Worm (Caenorhabditis elegans) whole organism, late embryonic: ENCODE measurements around the gene B0303.4.

Source experiments
- C38D4.7 ChIP-seq: fragments of 200-800 bp; sonication (Bioruptor generic); optimal IDR thresholded peaks from 2 replicates; lab custom pipeline; 2018; ENCODE audit warnings: mild to moderate bottlenecking, missing genetic modification characterization, moderate library complexity, missing compliant biosample characterization
- K02D7.2 ChIP-seq: sonication (generic microtip); optimal IDR thresholded peaks from 2 replicates; lab custom pipeline; 2017; ENCODE audit warnings: mild to moderate bottlenecking, missing genetic modification characterization, missing compliant biosample characterization
- T23F11.4 ChIP-seq: fragments of 200-800 bp; sonication (Bioruptor generic); optimal IDR thresholded peaks from 2 replicates; lab custom pipeline; 2018; ENCODE audit warnings: mild to moderate bottlenecking, missing genetic modification characterization, missing compliant biosample characterization
- ahr-1 ChIP-seq: sonication (generic microtip); optimal IDR thresholded peaks from 2 replicates; lab custom pipeline; 2016; ENCODE audit warnings: missing genetic modification characterization, missing compliant biosample characterization
- ama-1 ChIP-seq: fragments of 150-350 bp; optimal IDR thresholded peaks from 2 replicates; lab custom pipeline; 2014
- ceh-18 ChIP-seq: sonication (generic microtip); optimal IDR thresholded peaks from 2 replicates; lab custom pipeline; 2016; ENCODE audit warnings: missing genetic modification characterization, missing compliant biosample characterization
- ceh-2 ChIP-seq: sonication (generic microtip); optimal IDR thresholded peaks from 2 replicates; lab custom pipeline; 2016; ENCODE audit warnings: missing genotype, missing genetic modification characterization, missing compliant biosample characterization
- ceh-22 ChIP-seq: sonication (generic microtip); optimal IDR thresholded peaks from 2 replicates; lab custom pipeline; 2017; ENCODE audit warnings: missing biosample characterization, missing genetic modification characterization
- ceh-24 ChIP-seq: sonication (generic microtip); optimal IDR thresholded peaks from 2 replicates; lab custom pipeline; 2016; ENCODE audit warnings: mild to moderate bottlenecking, missing genetic modification characterization, missing compliant biosample characterization
- ceh-30 ChIP-seq: fragments of 150-350 bp; optimal IDR thresholded peaks from 2 replicates; lab custom pipeline; 2014; ENCODE audit warnings: missing biosample characterization, missing genetic modification characterization
- ceh-31 ChIP-seq: sonication (generic microtip); optimal IDR thresholded peaks from 2 replicates; lab custom pipeline; 2016; ENCODE audit warnings: missing genetic modification characterization, missing compliant biosample characterization
- ceh-34 ChIP-seq: sonication (generic microtip); optimal IDR thresholded peaks from 2 replicates; lab custom pipeline; 2016; ENCODE audit warnings: mild to moderate bottlenecking, missing genetic modification characterization, missing compliant biosample characterization
- ceh-9 ChIP-seq: sonication (generic microtip); optimal IDR thresholded peaks from 2 replicates; lab custom pipeline; 2016; ENCODE audit warnings: mild to moderate bottlenecking, missing genetic modification characterization, inconsistent platforms, missing compliant biosample characterization
- elt-2 ChIP-seq: sonication (generic microtip); optimal IDR thresholded peaks from 2 replicates; lab custom pipeline; 2016; ENCODE audit warnings: missing genetic modification reagents, missing genetic modification characterization, missing compliant biosample characterization
- elt-4 ChIP-seq: sonication (generic microtip); optimal IDR thresholded peaks from 2 replicates; lab custom pipeline; 2016; ENCODE audit warnings: missing genetic modification characterization, missing compliant biosample characterization
- fkh-6 ChIP-seq: sonication (generic microtip); optimal IDR thresholded peaks from 2 replicates; lab custom pipeline; 2016; ENCODE audit warnings: missing genetic modification characterization, missing compliant biosample characterization
- hlh-13 ChIP-seq: fragments of 200-800 bp; sonication (Bioruptor generic); optimal IDR thresholded peaks from 2 replicates; lab custom pipeline; 2018; ENCODE audit warnings: mild to moderate bottlenecking, missing genetic modification characterization, missing compliant biosample characterization
- hlh-30 ChIP-seq: sonication (generic microtip); optimal IDR thresholded peaks from 2 replicates; lab custom pipeline; 2017; ENCODE audit warnings: antibody characterized with exemption, missing genetic modification characterization, missing compliant biosample characterization; ENCODE audit not compliant: insufficient read depth
- hlh-6 ChIP-seq: sonication (generic microtip); optimal IDR thresholded peaks from 2 replicates; lab custom pipeline; 2016; ENCODE audit warnings: missing genotype, missing genetic modification characterization, missing compliant biosample characterization
- hlh-8 ChIP-seq: sonication (generic microtip); optimal IDR thresholded peaks from 2 replicates; lab custom pipeline; 2016; ENCODE audit warnings: missing genotype, missing genetic modification characterization, missing compliant biosample characterization
- lim-6 ChIP-seq: sonication (generic microtip); optimal IDR thresholded peaks from 2 replicates; lab custom pipeline; 2016; ENCODE audit warnings: missing genetic modification characterization, missing compliant biosample characterization
- lin-11 ChIP-seq: fragments of 200-800 bp; sonication (Bioruptor generic); optimal IDR thresholded peaks from 2 replicates; lab custom pipeline; 2018; ENCODE audit warnings: mild to moderate bottlenecking, missing genetic modification characterization, missing compliant biosample characterization
- mec-3 ChIP-seq: sonication (generic microtip); optimal IDR thresholded peaks from 2 replicates; lab custom pipeline; 2016; ENCODE audit warnings: borderline replicate concordance, missing genetic modification characterization, missing compliant biosample characterization
- nfya-1 ChIP-seq: sonication (generic microtip); optimal IDR thresholded peaks from 2 replicates; lab custom pipeline; 2017; ENCODE audit warnings: missing genetic modification characterization, mild to moderate bottlenecking, missing compliant biosample characterization, antibody characterized with exemption, moderate library complexity
- nhr-11 ChIP-seq: fragments of 150-350 bp; optimal IDR thresholded peaks from 2 replicates; lab custom pipeline; 2014; ENCODE audit warnings: missing biosample characterization, missing genetic modification characterization
- nhr-232 ChIP-seq: sonication (generic microtip); optimal IDR thresholded peaks from 2 replicates; lab custom pipeline; 2016; ENCODE audit warnings: missing genetic modification characterization, missing compliant biosample characterization
- pag-3 ChIP-seq: sonication (generic microtip); optimal IDR thresholded peaks from 2 replicates; lab custom pipeline; 2016; ENCODE audit warnings: missing compliant biosample characterization, missing genetic modification characterization, borderline replicate concordance
- pat-9 ChIP-seq: fragments of 200-800 bp; sonication (Bioruptor generic); optimal IDR thresholded peaks from 2 replicates; lab custom pipeline; 2018; ENCODE audit warnings: mild to moderate bottlenecking, missing genetic modification characterization, moderate library complexity, missing compliant biosample characterization
- pha-2 ChIP-seq: sonication (generic microtip); optimal IDR thresholded peaks from 2 replicates; lab custom pipeline; 2017; ENCODE audit warnings: mild to moderate bottlenecking, missing genetic modification characterization, missing compliant biosample characterization
- pha-4 ChIP-seq: fragments of 150-350 bp; optimal IDR thresholded peaks from 2 replicates; lab custom pipeline; 2018; ENCODE audit warnings: missing biosample characterization, missing genetic modification reagents, missing genetic modification characterization
- pqm-1 ChIP-seq: sonication (generic microtip); optimal IDR thresholded peaks from 2 replicates; lab custom pipeline; 2016; ENCODE audit warnings: missing genetic modification characterization, missing compliant biosample characterization
- pros-1 ChIP-seq: fragments of 150-350 bp; optimal IDR thresholded peaks from 2 replicates; lab custom pipeline; 2014; ENCODE audit warnings: missing biosample characterization, missing genetic modification reagents, missing genetic modification characterization
- sox-2 ChIP-seq: fragments of 200-800 bp; sonication (Bioruptor generic); IDR thresholded peaks from 2 replicates; pipeline ENCODE4 v1.3.6; 2022; ENCODE audit warnings: missing genetic modification reagents, missing genetic modification characterization, missing compliant biosample characterization
- syd-9 ChIP-seq: sonication (generic microtip); optimal IDR thresholded peaks from 2 replicates; lab custom pipeline; 2016; ENCODE audit warnings: mild to moderate bottlenecking, missing genetic modification characterization, moderate library complexity, missing compliant biosample characterization
- tbx-2 ChIP-seq: sonication (generic microtip); optimal IDR thresholded peaks from 2 replicates; lab custom pipeline; 2016; ENCODE audit warnings: missing genetic modification characterization, missing compliant biosample characterization
- ttx-3 ChIP-seq: sonication (generic microtip); optimal IDR thresholded peaks from 2 replicates; lab custom pipeline; 2016; ENCODE audit warnings: missing genetic modification reagents, missing genetic modification characterization, missing compliant biosample characterization
- unc-42 ChIP-seq: sonication (generic microtip); optimal IDR thresholded peaks from 2 replicates; lab custom pipeline; 2016; ENCODE audit warnings: missing genotype, missing genetic modification characterization, missing compliant biosample characterization
- unc-55 ChIP-seq: sonication (generic microtip); optimal IDR thresholded peaks from 2 replicates; lab custom pipeline; 2017; ENCODE audit warnings: missing biosample characterization, missing genetic modification reagents, missing genetic modification characterization
- unc-86 ChIP-seq: sonication (generic microtip); optimal IDR thresholded peaks from 2 replicates; lab custom pipeline; 2016; ENCODE audit warnings: missing genetic modification characterization, missing compliant biosample characterization
- ztf-16 ChIP-seq: sonication (generic microtip); optimal IDR thresholded peaks from 2 replicates; lab custom pipeline; 2017; ENCODE audit warnings: missing genetic modification characterization, missing compliant biosample characterization

B0303.4 gene

ce11 chrIII:8663143-8663542 is 26.5 kb upstream of the B0303.4 start:
- TF ChIP-seq nfya-1 (tag; lab: Kevin White, UChicago) (no peak), pag-3 (tag; lab: Kevin White, UChicago) (no peak), pros-1 (peak; percentile 49), C38D4.7 (no peak)
- TF ChIP-seq, all 69 proteins: peak for 1

DNA sequence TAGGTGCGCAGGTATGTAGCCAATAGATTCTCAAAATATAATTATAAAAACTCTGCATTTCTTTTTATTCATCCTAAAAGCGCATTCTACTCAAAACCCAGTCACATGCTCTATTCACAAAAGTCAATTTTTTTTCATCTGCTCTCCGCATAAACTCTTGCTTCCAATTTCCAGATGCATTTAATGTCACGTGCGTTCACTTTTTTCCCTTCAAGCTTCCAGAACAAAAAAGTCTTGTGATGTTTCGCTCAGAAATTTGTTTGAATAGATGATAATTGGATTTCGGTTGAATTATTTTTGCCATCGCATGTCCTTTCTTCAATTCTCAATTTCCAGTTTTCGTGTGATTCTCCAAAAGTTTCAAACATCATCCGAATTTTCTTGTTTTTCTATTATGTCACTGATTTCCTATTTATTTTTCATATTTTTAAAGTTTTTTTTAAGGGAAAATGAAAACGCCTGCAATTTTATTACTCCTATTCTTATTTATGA is 24.7 kb upstream of the B0303.4 start, which contains the start of gene F22B7.1:
Gene F22B7.1, plus strand, starts transcription at position 442 of the 492 bp plus-strand sequence.
- TF ChIP-seq hlh-30 (tag; lab: Kevin White, UChicago) (peak; percentile 21), pha-4 (tag; lab: Kevin White, UChicago) (no peak)

ce11 chrIII:8667382-8667781 is 22.3 kb upstream of the B0303.4 start, which contains the start of gene dpy-19:
dpy-19 (minus strand) TSS chrIII:8667482.
- TF ChIP-seq ceh-30 (tag; lab: Kevin White, UChicago) (no peak), C38D4.7 (no peak), ceh-31 (tag; lab: Kevin White, UChicago) (no peak), T23F11.4 (GFP tag; lab: Kevin White, UChicago) (no peak), ceh-34 (tag; lab: Kevin White, UChicago) (no peak), nhr-232 (tag; lab: Kevin White, UChicago) (no peak), K02D7.2 (tag; lab: Kevin White, UChicago) (no peak)

- TF ChIP-seq unc-55 (GFP tag; lab: Kevin White, UChicago) (peak; percentile 11), nfya-1 (tag; lab: Kevin White, UChicago) (no peak)
Measured at ce11 chrIII:8668717-8669116, 20.9 kb upstream of the B0303.4 start.

DNA sequence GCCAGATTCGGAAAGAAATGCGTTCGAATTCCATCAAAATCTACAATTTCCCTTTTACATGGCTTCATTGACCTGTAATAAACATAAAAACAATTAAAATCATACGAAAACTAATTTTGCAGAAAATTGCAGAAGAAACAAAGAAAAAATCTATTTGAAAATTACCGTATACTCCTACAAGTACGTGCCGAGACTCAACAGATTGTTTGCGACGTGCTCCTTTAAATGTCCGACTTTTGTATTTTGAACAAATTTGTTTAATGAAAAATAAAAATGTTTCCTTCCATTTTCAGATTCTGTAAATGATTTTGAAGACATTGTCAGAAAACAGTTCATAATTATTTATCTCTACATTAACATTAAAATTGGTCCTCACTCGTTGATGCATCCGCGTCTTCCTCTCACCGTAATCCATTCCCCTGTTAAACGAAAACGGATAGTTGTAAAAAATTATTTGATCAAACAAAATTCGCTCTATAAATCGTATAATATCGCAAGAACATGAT is 14.6 kb upstream of the B0303.4 start, which contains the start of gene pgl-2:
Gene pgl-2, minus strand, starts transcription at position 456 of the 506 bp plus-strand sequence.
- TF ChIP-seq lin-11 (no peak), mec-3 (tag; lab: Kevin White, UChicago) (no peak), C38D4.7 (no peak), syd-9 (tag; lab: Kevin White, UChicago) (no peak), hlh-8 (no peak), hlh-30 (tag; lab: Kevin White, UChicago) (no peak), pha-2 (tag; lab: Kevin White, UChicago) (no peak), ahr-1 (tag; lab: Kevin White, UChicago) (no peak), tbx-2 (no peak), nhr-11 (no peak), pat-9 (no peak), ceh-2 (tag; lab: Kevin White, UChicago) (no peak), ttx-3 (tag; lab: Kevin White, UChicago) (no peak), pag-3 (tag; lab: Kevin White, UChicago) (no peak), unc-86 (tag; lab: Kevin White, UChicago) (no peak), ceh-18 (tag; lab: Kevin White, UChicago) (no peak)

- peak; percentile 69 for TF ChIP-seq unc-42 (tag; lab: Kevin White, UChicago)
- peak; percentile 81 for TF ChIP-seq ceh-24 (tag; lab: Kevin White, UChicago)
- peak; percentile 83 for TF ChIP-seq ceh-9 (tag; lab: Kevin White, UChicago)
- peak; percentile 97 for TF ChIP-seq hlh-6 (tag; lab: Kevin White, UChicago)
- peak; percentile 80 for TF ChIP-seq hlh-30 (tag; lab: Kevin White, UChicago)
- peak; percentile 73 for TF ChIP-seq ceh-31 (tag; lab: Kevin White, UChicago)
- peak; percentile 94 for TF ChIP-seq fkh-6 (tag; lab: Kevin White, UChicago)
- TF ChIP-seq pag-3 (tag; lab: Kevin White, UChicago), result peak; percentile 77
- peak; percentile 16 for TF ChIP-seq ceh-30 (tag; lab: Kevin White, UChicago)
- peak; percentile 94 for TF ChIP-seq T23F11.4 (GFP tag; lab: Kevin White, UChicago)
- TF ChIP-seq lim-6 (tag; lab: Kevin White, UChicago), result peak; percentile 85
- TF ChIP-seq mec-3 (tag; lab: Kevin White, UChicago), result peak; percentile 90
- peak; percentile 96 for TF ChIP-seq elt-2 (tag; lab: Kevin White, UChicago)
- peak; percentile 50 for TF ChIP-seq pqm-1 (tag; lab: Kevin White, UChicago)
- no peak for TF ChIP-seq ama-1 (lab: Kevin White, UChicago)
- TF ChIP-seq sox-2, result peak; percentile 86
- TF ChIP-seq ceh-34 (tag; lab: Kevin White, UChicago), result peak; percentile 97
- TF ChIP-seq nhr-232 (tag; lab: Kevin White, UChicago), result peak; percentile 86
- TF ChIP-seq ztf-16 (tag; lab: Kevin White, UChicago), result peak; percentile 93
- TF ChIP-seq nhr-11, result no peak
- TF ChIP-seq ceh-22, result no peak
- TF ChIP-seq hlh-13 (GFP tag; lab: Kevin White, UChicago), result peak; percentile 95
- TF ChIP-seq elt-4, result peak; percentile 63
- peak; percentile 15 for TF ChIP-seq unc-55 (GFP tag; lab: Kevin White, UChicago)
Measured at ce11 chrIII:8678371-8678770, 11.3 kb upstream of the B0303.4 start.
